Worm (Caenorhabditis elegans) whole organism, late embryonic: ENCODE results near the gene srw-21.

ENCODE experiments used
- Y22D7AL.16 ChIP-seq: sonication (generic microtip); optimal IDR thresholded peaks from 2 replicates; lab custom pipeline; 2016; ENCODE audit warnings: missing genetic modification characterization, missing compliant biosample characterization
- ceh-19 ChIP-seq: fragments of 200-800 bp; sonication (Bioruptor generic); optimal IDR thresholded peaks from 2 replicates; lab custom pipeline; 2018; ENCODE audit warnings: mild to moderate bottlenecking, missing genetic modification characterization, missing compliant biosample characterization
- dmd-4 ChIP-seq: sonication (generic microtip); optimal IDR thresholded peaks from 2 replicates; lab custom pipeline; 2016; ENCODE audit warnings: borderline replicate concordance, missing genetic modification characterization, missing compliant biosample characterization
- fax-1 ChIP-seq: sonication (generic microtip); optimal IDR thresholded peaks from 2 replicates; lab custom pipeline; 2016; ENCODE audit warnings: missing genotype, missing genetic modification characterization, missing compliant biosample characterization
- fkh-6 ChIP-seq: sonication (generic microtip); optimal IDR thresholded peaks from 2 replicates; lab custom pipeline; 2016; ENCODE audit warnings: missing genetic modification characterization, missing compliant biosample characterization
- pag-3 ChIP-seq: sonication (generic microtip); optimal IDR thresholded peaks from 2 replicates; lab custom pipeline; 2016; ENCODE audit warnings: missing compliant biosample characterization, missing genetic modification characterization, borderline replicate concordance
- pqm-1 ChIP-seq: sonication (generic microtip); optimal IDR thresholded peaks from 2 replicates; lab custom pipeline; 2016; ENCODE audit warnings: missing genetic modification characterization, missing compliant biosample characterization
- rnt-1 ChIP-seq: sonication (generic microtip); optimal IDR thresholded peaks from 2 replicates; lab custom pipeline; 2016; ENCODE audit warnings: missing genetic modification characterization, missing compliant biosample characterization
- sox-2 ChIP-seq: fragments of 200-800 bp; sonication (Bioruptor generic); IDR thresholded peaks from 2 replicates; pipeline ENCODE4 v1.3.6; 2022; ENCODE audit warnings: missing genetic modification reagents, missing genetic modification characterization, missing compliant biosample characterization
- syd-9 ChIP-seq: sonication (generic microtip); optimal IDR thresholded peaks from 2 replicates; lab custom pipeline; 2016; ENCODE audit warnings: mild to moderate bottlenecking, missing genetic modification characterization, moderate library complexity, missing compliant biosample characterization
- unc-86 ChIP-seq: sonication (generic microtip); optimal IDR thresholded peaks from 2 replicates; lab custom pipeline; 2016; ENCODE audit warnings: missing genetic modification characterization, missing compliant biosample characterization
- zip-5 ChIP-seq: sonication (generic microtip); optimal IDR thresholded peaks from 2 replicates; lab custom pipeline; 2016; ENCODE audit warnings: missing genetic modification characterization, missing compliant biosample characterization
- ztf-16 ChIP-seq: sonication (generic microtip); optimal IDR thresholded peaks from 2 replicates; lab custom pipeline; 2017; ENCODE audit warnings: missing genetic modification characterization, missing compliant biosample characterization

ce11 chrV:15505068-15505467 is 17.2 kb downstream of the srw-21 start:
- TF ChIP-seq fax-1 (tag; lab: Kevin White, UChicago): no peak
- TF ChIP-seq unc-86: no peak
- no peak for TF ChIP-seq zip-5
- TF ChIP-seq pag-3 (tag; lab: Kevin White, UChicago): no peak
- peak; percentile 51 for TF ChIP-seq ceh-19
- TF ChIP-seq dmd-4 (tag; lab: Kevin White, UChicago): no peak
- TF ChIP-seq Y22D7AL.16: no peak
- TF ChIP-seq sox-2 (GFP tag; lab: Robert Waterston, UW): no peak
- no peak for TF ChIP-seq pqm-1 (tag; lab: Kevin White, UChicago)
- TF ChIP-seq rnt-1: no peak
- no peak for TF ChIP-seq syd-9 (tag; lab: Kevin White, UChicago)
- no peak for TF ChIP-seq ztf-16
- TF ChIP-seq fkh-6 (tag; lab: Kevin White, UChicago): no peak
